Worm (Caenorhabditis elegans): ENCODE data around the gene eif-2Bgamma.
"Not testable (repeated sequence)": the region's sequence is repeated elsewhere in the genome, so short reads cannot be mapped to it uniquely, and the experiment has no call there.

Gene eif-2Bgamma

ce11 chrII:7002956-7003357, 35.5 kb upstream of the eif-2Bgamma start (continued):
- 0 out of 2 replicates have a peak, but pooled peaks have one; percentile 19 for TF ChIP-seq cebp-2 (GFP tag; IDR thresholded peaks at IDR 0.05)
- TF ChIP-seq athp-1 (tag; optimal IDR thresholded peaks at IDR 0.05), result no peak
- TF ChIP-seq F33H1.4 (GFP tag; IDR thresholded peaks at IDR 0.05), result 0 out of 2 replicates have a peak, but pooled peaks have one; percentile 6
- TF ChIP-seq tbp1 (GFP tag; optimal IDR thresholded peaks at IDR 0.05), result peak; percentile 89
- peak in 1 of 2 experiments; percentile 39 for TF ChIP-seq let-607 (tag; optimal IDR thresholded peaks at IDR 0.05)
- TF ChIP-seq hmg-1.2 (GFP tag; IDR thresholded peaks at IDR 0.05), result peak; percentile 54
- TF ChIP-seq madf-8 (GFP tag; conservative IDR thresholded peaks at IDR 0.05), result 0 out of 2 replicates have a peak, but pooled peaks have one; percentile 9
- no peak for TF ChIP-seq pha-4 (tag; optimal IDR thresholded peaks at IDR 0.05)
- 0 out of 2 replicates have a peak, but pooled peaks have one; percentile 42 for TF ChIP-seq ztf-25 (GFP tag; IDR thresholded peaks at IDR 0.05)
- TF ChIP-seq madf-6 (GFP tag; IDR thresholded peaks at IDR 0.05), result peak; percentile 57
- TF ChIP-seq nhr-179 (tag; optimal IDR thresholded peaks at IDR 0.05), result no peak
- peak; percentile 16 for TF ChIP-seq F23B12.7 (tag; optimal IDR thresholded peaks at IDR 0.05; ENCODE audit: insufficient read depth)
- TF ChIP-seq snpc-3.4 (tag; optimal IDR thresholded peaks at IDR 0.05), result no peak
- peak; percentile 79 for TF ChIP-seq B0261.1 (tag; optimal IDR thresholded peaks at IDR 0.05)
- no peak for TF ChIP-seq T07F8.4 (tag; optimal IDR thresholded peaks at IDR 0.05)
- TF ChIP-seq B0035.1 (tag; optimal IDR thresholded peaks at IDR 0.05), result peak; percentile 3
- TF ChIP-seq ztf-18 (tag; optimal IDR thresholded peaks at IDR 0.05), result peak; percentile 51
- TF ChIP-seq F49E8.2 (tag; optimal IDR thresholded peaks at IDR 0.05; ENCODE audit: insufficient read depth), result peak; percentile 26
- TF ChIP-seq ZK185.1 (tag; optimal IDR thresholded peaks at IDR 0.05; ENCODE audit: poor library complexity, severe bottlenecking), result peak; percentile 66
- no peak for TF ChIP-seq T26A5.8 (tag; optimal IDR thresholded peaks at IDR 0.05)
- 0 out of 2 replicates have a peak, but pooled peaks have one; percentile 41 for TF ChIP-seq nfyb-1 (GFP tag; IDR thresholded peaks at IDR 0.05)
- TF ChIP-seq lsl-1 (GFP tag; optimal IDR thresholded peaks at IDR 0.05), result peak; percentile 27
- TF ChIP-seq lir-1 (GFP tag; conservative IDR thresholded peaks at IDR 0.05), result no peak
- 0 out of 2 replicates have a peak, but pooled peaks have one; percentile 26 for TF ChIP-seq let-526 (GFP tag; IDR thresholded peaks at IDR 0.05)
- TF ChIP-seq snpc-1.3 (tag; optimal IDR thresholded peaks at IDR 0.05; ENCODE audit: insufficient read depth), result peak; percentile 34
- TF ChIP-seq lin-26 (GFP tag; IDR thresholded peaks at IDR 0.05), result peak; percentile 80
- TF ChIP-seq ceh-58 (GFP tag; IDR thresholded peaks at IDR 0.05), result 0 out of 2 replicates have a peak, but pooled peaks have one; percentile 48
- 0 out of 2 replicates have a peak, but pooled peaks have one; percentile 55 for TF ChIP-seq dox-1 (GFP tag; IDR thresholded peaks at IDR 0.05)

DNA sequence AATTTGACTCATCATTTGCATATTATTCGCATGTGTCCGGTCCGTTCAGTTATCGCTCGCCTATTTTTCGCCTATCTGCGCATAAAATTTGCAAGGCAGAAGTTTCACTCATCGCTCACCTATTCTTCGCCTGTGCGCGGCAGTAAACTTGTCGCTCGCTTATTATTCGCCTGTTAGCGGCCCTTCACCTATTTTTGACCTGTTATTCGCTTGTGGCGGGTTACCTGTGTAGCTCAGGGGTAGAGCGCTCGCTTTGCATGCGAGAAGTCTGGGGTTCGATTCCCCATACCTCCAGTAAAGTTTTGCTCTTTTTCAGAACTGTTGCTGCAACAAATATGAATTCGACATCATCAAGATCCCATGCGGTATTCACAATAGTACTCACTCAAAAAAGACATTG, 34.0 kb upstream of the eif-2Bgamma start:
- TF ChIP-seq repo-1 (tag; optimal IDR thresholded peaks at IDR 0.05) (peak; percentile 54), let-526 (GFP tag; IDR thresholded peaks at IDR 0.05) (peak; percentile 86), F39B2.1 (GFP tag; IDR thresholded peaks at IDR 0.05) (0 out of 2 replicates have a peak, but pooled peaks have one; percentile 69), hsf-1 (GFP tag; IDR thresholded peaks at IDR 0.05) (peak; percentile 66), hmg-1.2 (GFP tag; IDR thresholded peaks at IDR 0.05) (peak; percentile 76), attf-3 (GFP tag; conservative IDR thresholded peaks at IDR 0.05) (peak; percentile 72), snpc-1.3 (tag; optimal IDR thresholded peaks at IDR 0.05; ENCODE audit: insufficient read depth) (peak; percentile 15), Y95B8A.8 (GFP tag; IDR thresholded peaks at IDR 0.05) (peak; percentile 78; the same call in 1 of the 2 replicates), F49E8.2 (tag; optimal IDR thresholded peaks at IDR 0.05; ENCODE audit: insufficient read depth) (peak; percentile 21), Y53G8AR.9 (GFP tag; conservative IDR thresholded peaks at IDR 0.05) (0 out of 2 replicates have a peak, but pooled peaks have one; percentile 30), mes-4 (tag; optimal IDR thresholded peaks at IDR 0.05) (peak; percentile 0), zfh-2 (GFP tag; conservative IDR thresholded peaks at IDR 0.05) (peak; percentile 62), B0336.3 (GFP tag; IDR thresholded peaks at IDR 0.05) (0 out of 2 replicates have a peak, but pooled peaks have one; percentile 23), lin-54 (GFP tag; optimal IDR thresholded peaks at IDR 0.05) (peak; percentile 23), rcor-1 (GFP tag; IDR thresholded peaks at IDR 0.05) (peak; percentile 50), cebp-1 (tag; optimal IDR thresholded peaks at IDR 0.05) (peak; percentile 66), hrde-1 (tag; optimal IDR thresholded peaks at IDR 0.05; ENCODE audit: borderline replicate concordance) (peak; percentile 38), hmg-20 (GFP tag; IDR thresholded peaks at IDR 0.05) (peak; percentile 64), attf-6 (GFP tag; IDR thresholded peaks at IDR 0.05) (peak; percentile 59; the same call in 1 of the 2 replicates), C17E4.6 (GFP tag; IDR thresholded peaks at IDR 0.05) (peak; percentile 72; the same call in 1 of the 2 replicates), mcd-1 (GFP tag; IDR thresholded peaks at IDR 0.05) (peak; percentile 64; the same call in 1 of the 2 replicates)
- TF ChIP-seq cebp-1 (GFP tag; IDR thresholded peaks at IDR 0.05), result not testable (repeated sequence)

Measured in whole organism, young adult.